Fruit fly (Drosophila melanogaster) whole organism, wandering third instar larva: Measurements from ENCODE around the gene colt.

ENCODE experiments used
- Abd-B ChIP-seq: fragments of >200 bp; optimal IDR thresholded peaks from 2 replicates; lab custom pipeline; 2017; ENCODE audit warnings: missing biosample characterization, missing genetic modification characterization
- Dfd ChIP-seq: fragments of >200 bp; optimal IDR thresholded peaks from 2 replicates; lab custom pipeline; 2017; ENCODE audit warnings: missing biosample characterization, missing genetic modification characterization
- Hr78 ChIP-seq: fragments of >200 bp; optimal IDR thresholded peaks from 2 replicates; lab custom pipeline; 2017; ENCODE audit warnings: missing biosample characterization, missing genetic modification characterization

dm6 chr2L:2732139-2732830 is 37.6 kb downstream of the colt start:
- TF ChIP-seq Abd-B (GFP tag; lab: Kevin White, UChicago) (no peak), Hr78 (GFP tag; lab: Kevin White, UChicago) (no peak), Dfd (no peak)
